Worm (Caenorhabditis elegans) whole organism, early embryonic: Measurements from ENCODE around the gene ZC239.17.

Source experiments
- F13C5.2 ChIP-seq: sonication (generic microtip); optimal IDR thresholded peaks from 2 replicates; lab custom pipeline; 2017; ENCODE audit warnings: mild to moderate bottlenecking, missing genetic modification characterization, inconsistent platforms, missing compliant biosample characterization
- flt-1 ChIP-seq: fragments of 200-800 bp; sonication (Bioruptor generic); IDR thresholded peaks from 2 replicates; pipeline ENCODE4 v1.3.6; 2022; ENCODE audit warnings: missing genetic modification characterization, missing compliant biosample characterization
- scrt-1 ChIP-seq: fragments of 200-800 bp; sonication (Bioruptor generic); IDR thresholded peaks from 2 replicates; pipeline ENCODE4 v1.3.6; 2022; ENCODE audit warnings: missing genetic modification characterization, missing compliant biosample characterization

- TF ChIP-seq scrt-1 (GFP tag; lab: Robert Waterston, UW) = no peak
- TF ChIP-seq flt-1 = no peak
- no peak for TF ChIP-seq F13C5.2 (tag; lab: Kevin White, UChicago)
Measured at ce11 chrII:3220723-3221122, 5.0 kb downstream of the ZC239.17 start, which contains the start of gene ZC239.22.
